Fruit fly (Drosophila melanogaster) whole organism, embryonic: ENCODE results near the gene CG1703.

Experiments used
- CG13424 ChIP-seq: fragments of 200-800 bp; sonication (Bioruptor generic); optimal IDR thresholded peaks from 2 replicates; lab custom pipeline; 2019; ENCODE audit warnings: missing biosample characterization, mild to moderate bottlenecking, missing genetic modification characterization, moderate library complexity
- CG1832 ChIP-seq: fragments of 200-800 bp; sonication (Bioruptor generic); optimal IDR thresholded peaks from 2 replicates; lab custom pipeline; 2017; ENCODE audit warnings: missing biosample characterization, mild to moderate bottlenecking, missing genetic modification characterization, inconsistent platforms
- CG4730 ChIP-seq: fragments of 200-800 bp; sonication (Bioruptor generic); IDR thresholded peaks from 2 replicates; pipeline ENCODE4 v1.3.6; 2022; ENCODE audit warnings: missing biosample characterization, missing genetic modification characterization
- CG6791 ChIP-seq: fragments of 200-800 bp; sonication (Bioruptor generic); IDR thresholded peaks from 3 replicates; pipeline ENCODE4 v1.3.6; 2022; ENCODE audit warnings: missing biosample characterization, missing genetic modification characterization; ENCODE audit not compliant: partially characterized antibody
- Drgx ChIP-seq: fragments of 200-800 bp; sonication (Bioruptor generic); IDR thresholded peaks from 2 replicates; pipeline ENCODE4 v1.3.6; 2022; ENCODE audit warnings: missing biosample characterization, missing genetic modification characterization
- Ets65A ChIP-seq: fragments of 200-800 bp; sonication (Bioruptor generic); peaks from one replicate; lab custom pipeline; 2016; ENCODE audit warnings: missing biosample characterization, missing genetic modification characterization
- Hr39 ChIP-seq: fragments of >200 bp; optimal IDR thresholded peaks from 2 replicates; lab custom pipeline; 2017
- Ptx1 ChIP-seq: fragments of 200-800 bp; sonication (Bioruptor generic); IDR thresholded peaks from 2 replicates; pipeline ENCODE4 v1.3.6; 2022; ENCODE audit warnings: missing biosample characterization, missing genetic modification characterization
- chinmo ChIP-seq: fragments of 200-800 bp; sonication (Bioruptor generic); IDR thresholded peaks from 4 replicates; pipeline ENCODE4 v1.3.6; 2022; ENCODE audit warnings: missing biosample characterization, missing genetic modification characterization; ENCODE audit not compliant: partially characterized antibody
- fd3F ChIP-seq: fragments of 200-800 bp; sonication (Bioruptor generic); optimal IDR thresholded peaks from 2 replicates; lab custom pipeline; 2018; ENCODE audit warnings: missing biosample characterization, mild to moderate bottlenecking, missing genetic modification characterization, moderate library complexity
- lmd ChIP-seq: fragments of 200-800 bp; sonication (Bioruptor generic); IDR thresholded peaks from 2 replicates; pipeline ENCODE4 v1.3.6; 2022; ENCODE audit warnings: missing biosample characterization, missing genetic modification characterization
- lola ChIP-seq, 3 experiments: fragments of >200 bp in 2 of 3; fragments of 200-800 bp in 1 of 3; sonication (Bioruptor generic) in 1 of 3; optimal IDR thresholded peaks; 2 replicates each; lab custom pipeline; 2017 to 2019; ENCODE audit warnings: missing biosample characterization in 3 of 3, missing genetic modification characterization in 3 of 3, mild to moderate bottlenecking in 1 of 3, moderate library complexity in 1 of 3
- pros ChIP-seq: fragments of 200-800 bp; sonication (Bioruptor generic); optimal IDR thresholded peaks from 3 replicates; lab custom pipeline; 2019; ENCODE audit warnings: missing biosample characterization, mild to moderate bottlenecking, missing genetic modification characterization, moderate library complexity
- tup ChIP-seq: fragments of 200-800 bp; sonication (Bioruptor generic); optimal IDR thresholded peaks from 2 replicates; lab custom pipeline; 2016; ENCODE audit warnings: missing biosample characterization, mild to moderate bottlenecking, missing genetic modification characterization, moderate library complexity
- tx ChIP-seq: fragments of 200-800 bp; sonication (Bioruptor generic); optimal IDR thresholded peaks from 2 replicates; lab custom pipeline; 2016; ENCODE audit warnings: missing biosample characterization, missing genetic modification characterization
- usp ChIP-seq: fragments of >200 bp; optimal IDR thresholded peaks from 2 replicates; lab custom pipeline; 2017; ENCODE audit warnings: missing biosample characterization, missing genetic modification characterization

The CG1703 gene

dm6 chrX:11664058-11664457 is 52.3 kb downstream of the CG1703 start:
- peak; percentile 53 for TF ChIP-seq Drgx (GFP tag; lab: Robert Waterston, UW)
- TF ChIP-seq CG13424 (tag; lab: Kevin White, UChicago), result no peak
- TF ChIP-seq CG4730 (GFP tag; lab: Robert Waterston, UW), result no peak
- 0 out of 2 replicates have a peak, but pooled peaks have one; percentile 12 for TF ChIP-seq lmd (GFP tag; lab: Robert Waterston, UW)
- TF ChIP-seq lola (GFP tag; optimal IDR thresholded peaks at IDR 0.05; lab: Kevin White, UChicago), result no peak
- TF ChIP-seq fd3F, result no peak
- TF ChIP-seq Ets65A, result peak; percentile 84
- no peak for TF ChIP-seq CG6791 (GFP tag; lab: Robert Waterston, UW)
- TF ChIP-seq pros (GFP tag; lab: Kevin White, UChicago), result no peak
- no peak for TF ChIP-seq tup (GFP tag; lab: Kevin White, UChicago)
- no peak for TF ChIP-seq usp (GFP tag; lab: Kevin White, UChicago)
- 0 out of 2 replicates have a peak, but pooled peaks have one; percentile 10 for TF ChIP-seq Ptx1
- peak; percentile 25 for TF ChIP-seq Hr39 (lab: Kevin White, UChicago)
- no peak for TF ChIP-seq chinmo
- TF ChIP-seq tx, result no peak
- TF ChIP-seq CG1832, result no peak
